Fruit fly (Drosophila melanogaster): ENCODE results near the gene CG10948.

dm6 chr3L:12814806-12815205 is 35.1 kb downstream of the CG10948 start:
- TF ChIP-seq pdm3 (GFP tag; optimal IDR thresholded peaks at IDR 0.05) = no peak
- no peak for TF ChIP-seq Hr39 (GFP tag; optimal IDR thresholded peaks at IDR 0.05)
- no peak for TF ChIP-seq Ets21C (GFP tag; optimal IDR thresholded peaks at IDR 0.05)
